Worm (Caenorhabditis elegans) whole organism, L1 larva: ENCODE data around the gene rps-28.

Source experiments
- C04F5.9 ChIP-seq: sonication (generic microtip); optimal IDR thresholded peaks from 2 replicates; lab custom pipeline; 2016; ENCODE audit warnings: missing genetic modification characterization, missing compliant biosample characterization
- Y116A8C.19 ChIP-seq: sonication (generic microtip); optimal IDR thresholded peaks from 2 replicates; lab custom pipeline; 2016; ENCODE audit warnings: missing compliant biosample characterization, missing genetic modification characterization, borderline replicate concordance
- alr-1 ChIP-seq: fragments of 200-800 bp; sonication (Bioruptor generic); optimal IDR thresholded peaks from 2 replicates; lab custom pipeline; 2018; ENCODE audit warnings: borderline replicate concordance, mild to moderate bottlenecking, missing genetic modification characterization, missing compliant biosample characterization
- ceh-63 ChIP-seq: fragments of 200-800 bp; sonication (Bioruptor generic); optimal IDR thresholded peaks from 2 replicates; lab custom pipeline; 2018; ENCODE audit warnings: mild to moderate bottlenecking, missing genetic modification characterization, missing compliant biosample characterization
- ceh-8 ChIP-seq: fragments of 200-800 bp; sonication (Bioruptor generic); optimal IDR thresholded peaks from 2 replicates; lab custom pipeline; 2018; ENCODE audit warnings: mild to moderate bottlenecking, missing genetic modification characterization, moderate library complexity, missing compliant biosample characterization
- ceh-88 ChIP-seq: fragments of 200-800 bp; sonication (Bioruptor generic); IDR thresholded peaks from 2 replicates; pipeline ENCODE4 v1.3.6; 2022; ENCODE audit warnings: missing genetic modification characterization, missing compliant biosample characterization
- dpl-1 ChIP-seq, 3 experiments: fragments of 150-350 bp in 2 of 3; sonication (generic microtip) in 1 of 3; optimal IDR thresholded peaks; 2 replicates each; lab custom pipeline; 2014 to 2017; ENCODE audit warnings: missing biosample characterization in 3 of 3, missing genetic modification characterization in 3 of 3, missing genetic modification reagents in 3 of 3
- dsc-1 ChIP-seq: sonication (generic microtip); optimal IDR thresholded peaks from 2 replicates; lab custom pipeline; 2016; ENCODE audit warnings: mild to moderate bottlenecking, missing genetic modification characterization, missing compliant biosample characterization
- fos-1 ChIP-seq: fragments of 150-350 bp; optimal IDR thresholded peaks from 2 replicates; lab custom pipeline; 2014; ENCODE audit warnings: missing biosample characterization, missing genetic modification characterization
- hlh-17 ChIP-seq: fragments of 200-800 bp; sonication (Bioruptor generic); optimal IDR thresholded peaks from 2 replicates; lab custom pipeline; 2018; ENCODE audit warnings: missing genetic modification characterization, mild to moderate bottlenecking, missing compliant biosample characterization, moderate library complexity, borderline replicate concordance
- hlh-4 ChIP-seq: sonication (generic microtip); optimal IDR thresholded peaks from 2 replicates; lab custom pipeline; 2016; ENCODE audit warnings: mild to moderate bottlenecking, missing genetic modification characterization, missing compliant biosample characterization
- hpl-2 ChIP-seq: fragments of 150-350 bp; optimal IDR thresholded peaks from 2 replicates; lab custom pipeline; 2014; ENCODE audit warnings: missing biosample characterization, missing genetic modification reagents, missing genetic modification characterization
- jun-1 ChIP-seq: fragments of 150-350 bp; optimal IDR thresholded peaks from 2 replicates; lab custom pipeline; 2014; ENCODE audit warnings: missing biosample characterization, missing genetic modification reagents, missing genetic modification characterization
- lin-13 ChIP-seq: fragments of 150-350 bp; optimal IDR thresholded peaks from 2 replicates; lab custom pipeline; 2014; ENCODE audit warnings: missing biosample characterization, missing genetic modification reagents, missing genetic modification characterization
- lin-14 ChIP-seq: fragments of 200-800 bp; sonication (Bioruptor generic); optimal IDR thresholded peaks from 2 replicates; lab custom pipeline; 2018; ENCODE audit warnings: mild to moderate bottlenecking, missing genetic modification characterization, moderate library complexity, missing compliant biosample characterization
- lin-39 ChIP-seq: fragments of 150-350 bp; optimal IDR thresholded peaks from 2 replicates; lab custom pipeline; 2014; ENCODE audit warnings: missing biosample characterization, missing genetic modification reagents, missing genetic modification characterization
- lsy-2 ChIP-seq, 2 experiments: fragments of 150-350 bp; optimal IDR thresholded peaks; 2 replicates each; lab custom pipeline; 2014; ENCODE audit warnings: missing biosample characterization in 2 of 2, missing genetic modification characterization in 2 of 2
- mep-1 ChIP-seq: fragments of 150-350 bp; optimal IDR thresholded peaks from 2 replicates; lab custom pipeline; 2014; ENCODE audit warnings: missing biosample characterization, missing genetic modification characterization
- nhr-20 ChIP-seq: sonication (generic microtip); optimal IDR thresholded peaks from 2 replicates; lab custom pipeline; 2016; ENCODE audit warnings: mild to moderate bottlenecking, missing genetic modification characterization, missing compliant biosample characterization
- nhr-47 ChIP-seq: sonication (generic microtip); optimal IDR thresholded peaks from 2 replicates; lab custom pipeline; 2016; ENCODE audit warnings: mild to moderate bottlenecking, missing genetic modification characterization, moderate library complexity, missing compliant biosample characterization
- nhr-76 ChIP-seq: sonication (generic microtip); optimal IDR thresholded peaks from 2 replicates; lab custom pipeline; 2017; ENCODE audit warnings: missing biosample characterization, missing genetic modification characterization
- nhr-85 ChIP-seq: sonication (generic microtip); peaks from one replicate; lab custom pipeline; 2016; ENCODE audit warnings: missing genetic modification characterization, inconsistent platforms, missing compliant biosample characterization
- pag-3 ChIP-seq: sonication (generic microtip); optimal IDR thresholded peaks from 2 replicates; lab custom pipeline; 2017; ENCODE audit warnings: missing genetic modification characterization, mild to moderate bottlenecking, missing compliant biosample characterization, antibody characterized with exemption, borderline replicate concordance; ENCODE audit not compliant: insufficient read depth
- pax-3 ChIP-seq: fragments of 200-800 bp; sonication (Bioruptor generic); optimal IDR thresholded peaks from 2 replicates; lab custom pipeline; 2018; ENCODE audit warnings: mild to moderate bottlenecking, missing genetic modification characterization, moderate library complexity, missing compliant biosample characterization
- skn-1 ChIP-seq: fragments of 150-350 bp; optimal IDR thresholded peaks from 2 replicates; lab custom pipeline; 2014; ENCODE audit warnings: missing biosample characterization, missing genetic modification characterization
- snpc-4 ChIP-seq: fragments of 150-350 bp; optimal IDR thresholded peaks from 2 replicates; lab custom pipeline; 2014; ENCODE audit warnings: missing biosample characterization, missing genetic modification characterization
- snu-23 ChIP-seq: sonication (generic microtip); optimal IDR thresholded peaks from 2 replicates; lab custom pipeline; 2016; ENCODE audit warnings: missing genetic modification characterization, missing compliant biosample characterization
- sox-4 ChIP-seq: sonication (generic microtip); optimal IDR thresholded peaks from 2 replicates; lab custom pipeline; 2016; ENCODE audit warnings: missing genetic modification characterization, missing compliant biosample characterization
- sptf-1 ChIP-seq: fragments of 150-350 bp; optimal IDR thresholded peaks from 2 replicates; lab custom pipeline; 2014; ENCODE audit warnings: missing biosample characterization, missing genetic modification characterization
- sup-37 ChIP-seq: fragments of 200-800 bp; sonication (Bioruptor generic); optimal IDR thresholded peaks from 2 replicates; lab custom pipeline; 2018; ENCODE audit warnings: mild to moderate bottlenecking, missing genetic modification characterization, missing compliant biosample characterization
- tbx-2 ChIP-seq: sonication (generic microtip); optimal IDR thresholded peaks from 2 replicates; lab custom pipeline; 2016; ENCODE audit warnings: missing genetic modification characterization, missing compliant biosample characterization
- unc-130 ChIP-seq: fragments of 150-350 bp; optimal IDR thresholded peaks from 2 replicates; lab custom pipeline; 2017; ENCODE audit warnings: missing biosample characterization, missing genetic modification characterization, inconsistent platforms
- unc-30 ChIP-seq: sonication (generic microtip); optimal IDR thresholded peaks from 2 replicates; lab custom pipeline; 2017; ENCODE audit warnings: missing biosample characterization, missing genetic modification characterization
- unc-62 ChIP-seq: fragments of 150-350 bp; optimal IDR thresholded peaks from 2 replicates; lab custom pipeline; 2014; ENCODE audit warnings: missing biosample characterization, missing genetic modification reagents, missing genetic modification characterization
- unc-98 ChIP-seq: fragments of 200-800 bp; sonication (Bioruptor generic); IDR thresholded peaks from 2 replicates; pipeline ENCODE4 v1.3.6; 2022; ENCODE audit warnings: missing genetic modification characterization, missing compliant biosample characterization
- xbp-1 ChIP-seq: sonication (generic microtip); optimal IDR thresholded peaks from 2 replicates; lab custom pipeline; 2016; ENCODE audit warnings: missing genetic modification characterization, missing compliant biosample characterization
- zag-1 ChIP-seq: fragments of 150-350 bp; optimal IDR thresholded peaks from 2 replicates; lab custom pipeline; 2014; ENCODE audit warnings: missing biosample characterization, missing genetic modification characterization
- zip-4 ChIP-seq: fragments of 200-800 bp; sonication (Bioruptor generic); optimal IDR thresholded peaks from 2 replicates; lab custom pipeline; 2018; ENCODE audit warnings: mild to moderate bottlenecking, missing genetic modification characterization, moderate library complexity, missing compliant biosample characterization
- ztf-11 ChIP-seq, 2 experiments: sonication (generic microtip); optimal IDR thresholded peaks; 2 replicates each; lab custom pipeline; 2016 to 2017; ENCODE audit warnings: missing genetic modification characterization in 2 of 2, missing biosample characterization in 1 of 2, missing compliant biosample characterization in 1 of 2

The rps-28 gene

ce11 chrIV:1662872-1663271 lies 3.4 kb downstream of the rps-28 start:
- no peak for TF ChIP-seq sox-4 (tag; lab: Kevin White, UChicago)
- TF ChIP-seq unc-130 (tag; lab: Kevin White, UChicago): no peak
- no peak for TF ChIP-seq ztf-11 (tag; optimal IDR thresholded peaks at IDR 0.05; lab: Kevin White, UChicago)
- no peak for TF ChIP-seq pag-3 (tag; lab: Kevin White, UChicago)
- no peak for TF ChIP-seq sptf-1 (tag; lab: Kevin White, UChicago)
- TF ChIP-seq mep-1: no peak
- no peak for TF ChIP-seq alr-1
- TF ChIP-seq dpl-1 (GFP tag; optimal IDR thresholded peaks at IDR 0.05; lab: Kevin White, UChicago): no peak
- TF ChIP-seq ceh-88 (GFP tag; lab: Robert Waterston, UW): no peak
- TF ChIP-seq lin-39 (tag; lab: Kevin White, UChicago): no peak
- no peak for TF ChIP-seq hpl-2 (GFP tag; lab: Kevin White, UChicago)
- no peak for TF ChIP-seq unc-98 (GFP tag; lab: Robert Waterston, UW)

DNA sequence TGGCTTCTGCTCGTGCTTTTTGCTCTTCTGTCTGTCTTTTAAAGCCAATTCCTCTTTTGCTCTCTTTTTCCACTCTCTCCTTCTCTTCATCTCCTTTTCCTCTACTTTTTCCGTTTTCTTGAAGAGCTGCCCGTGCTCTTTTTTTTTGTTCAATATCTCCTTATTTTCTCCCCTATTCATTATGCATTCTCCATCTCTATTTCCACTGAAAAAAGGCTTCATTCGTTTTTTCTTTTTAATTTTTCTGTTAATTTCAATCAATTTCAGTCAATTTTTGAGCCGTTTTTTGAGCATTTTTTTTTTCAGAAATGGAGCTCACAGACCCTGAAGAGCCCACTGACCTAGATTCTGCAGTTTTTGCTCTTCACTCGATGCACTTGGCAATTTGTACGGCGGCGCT lies 12.9 kb downstream of the rps-28 start, which contains the start of gene Y41D4B.1:
Y41D4B.1 (plus strand) TSS at position 301 of the 400 bp plus-strand sequence.
- TF ChIP-seq tbx-2 (tag; lab: Kevin White, UChicago) (no peak), unc-62 (GFP tag; lab: Kevin White, UChicago) (no peak), dsc-1 (tag; lab: Kevin White, UChicago) (no peak), zip-4 (no peak), nhr-76 (tag; lab: Kevin White, UChicago) (no peak), fos-1 (no peak), alr-1 (no peak), lin-39 (tag; lab: Kevin White, UChicago) (no peak), ceh-63 (GFP tag; lab: Kevin White, UChicago) (no peak), jun-1 (tag; lab: Kevin White, UChicago) (no peak), pax-3 (tag; lab: Kevin White, UChicago) (no peak), lin-13 (GFP tag; lab: Kevin White, UChicago) (no peak), snu-23 (GFP tag; lab: Kevin White, UChicago) (no peak), zag-1 (tag; lab: Kevin White, UChicago) (no peak), ceh-8 (no peak)

DNA sequence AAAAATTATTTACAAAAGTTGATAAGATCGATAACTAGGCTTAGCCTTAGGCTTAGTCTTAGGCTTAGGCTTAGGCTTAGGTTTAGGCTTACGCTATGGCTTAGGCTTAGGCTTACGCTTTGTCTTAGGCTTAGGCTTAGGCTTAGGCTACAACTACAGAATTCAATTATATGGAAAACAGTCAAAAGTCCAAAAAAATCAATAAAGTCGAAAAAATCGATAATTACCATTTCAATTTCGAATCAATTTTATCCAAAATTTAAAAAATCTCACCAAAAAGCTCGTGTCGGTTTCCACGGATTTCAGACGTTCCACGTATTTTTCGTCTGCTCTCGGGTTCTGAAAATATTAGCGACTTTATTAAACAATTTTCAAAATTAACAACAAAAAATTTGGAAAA lies 17.4 kb downstream of the rps-28 start:
- no peak for TF ChIP-seq hlh-4 (tag; lab: Kevin White, UChicago)
- no peak for TF ChIP-seq nhr-20 (tag; lab: Kevin White, UChicago)
- TF ChIP-seq nhr-47: no peak
- TF ChIP-seq nhr-85 (tag; lab: Kevin White, UChicago): no peak
- TF ChIP-seq snpc-4 (tag; lab: Kevin White, UChicago): no peak
- no peak for TF ChIP-seq unc-62 (GFP tag; lab: Kevin White, UChicago)
- no peak for TF ChIP-seq dsc-1 (tag; lab: Kevin White, UChicago)
- no peak for TF ChIP-seq lin-39 (tag; lab: Kevin White, UChicago)
- TF ChIP-seq xbp-1 (tag; lab: Kevin White, UChicago): no peak
- TF ChIP-seq Y116A8C.19 (tag; lab: Kevin White, UChicago): no peak
- TF ChIP-seq dpl-1 (GFP tag; optimal IDR thresholded peaks at IDR 0.05; lab: Kevin White, UChicago): no peak
- TF ChIP-seq lin-14 (GFP tag; lab: Kevin White, UChicago): no peak
- no peak for TF ChIP-seq hpl-2 (GFP tag; lab: Kevin White, UChicago)
- no peak for TF ChIP-seq alr-1
- TF ChIP-seq sup-37: no peak
- TF ChIP-seq lsy-2 (tag; optimal IDR thresholded peaks at IDR 0.05; lab: Kevin White, UChicago): no peak

DNA sequence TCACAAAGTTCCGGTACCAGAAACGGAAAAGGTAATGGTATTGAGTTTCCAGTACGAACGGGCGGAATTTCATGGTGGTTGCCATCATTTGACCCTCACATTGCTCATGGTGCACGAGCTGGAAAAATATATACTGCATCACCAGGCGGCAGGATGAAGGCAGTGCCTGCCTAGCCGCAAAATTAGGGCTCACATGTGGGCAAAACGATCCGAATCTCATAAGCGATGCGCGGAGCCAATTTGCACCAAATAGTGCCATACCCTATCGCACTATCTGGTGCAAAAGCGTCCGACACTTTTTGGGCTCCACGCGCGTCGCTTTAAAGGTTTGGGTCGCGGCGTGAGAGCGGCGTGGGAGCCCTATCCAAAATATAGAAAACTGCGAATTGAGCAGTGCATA lies 19.7 kb downstream of the rps-28 start:
- TF ChIP-seq skn-1 (tag; lab: Kevin White, UChicago) (no peak), hlh-17 (no peak), C04F5.9 (tag; lab: Kevin White, UChicago) (no peak), pag-3 (tag; lab: Kevin White, UChicago) (no peak), nhr-20 (tag; lab: Kevin White, UChicago) (no peak), hlh-4 (tag; lab: Kevin White, UChicago) (no peak), ztf-11 (tag; optimal IDR thresholded peaks at IDR 0.05; lab: Kevin White, UChicago) (no peak), unc-30 (tag; lab: Kevin White, UChicago) (no peak)
